Fruit fly (Drosophila melanogaster) whole organism, adult: ENCODE data around the gene CG8833.

Experiments used
- CG11617 ChIP-seq: fragments of 200-800 bp; sonication (Bioruptor generic); optimal IDR thresholded peaks from 2 replicates; lab custom pipeline; 2017; ENCODE audit warnings: mild to moderate bottlenecking, missing biosample characterization, missing genetic modification reagents, missing genetic modification characterization
- CG14711 ChIP-seq: fragments of 200-800 bp; sonication (Bioruptor generic); optimal IDR thresholded peaks from 2 replicates; lab custom pipeline; 2018; ENCODE audit warnings: missing biosample characterization, mild to moderate bottlenecking, missing genetic modification characterization, moderate library complexity
- Crg-1 ChIP-seq: fragments of 200-800 bp; sonication (Bioruptor generic); optimal IDR thresholded peaks from 2 replicates; lab custom pipeline; 2016; ENCODE audit warnings: missing biosample characterization, missing genetic modification characterization
- Hr96 ChIP-seq: fragments of 200-800 bp; sonication (Bioruptor generic); optimal IDR thresholded peaks from 2 replicates; lab custom pipeline; 2016; ENCODE audit warnings: missing biosample characterization, missing genetic modification characterization
- bab1 ChIP-seq: fragments of 200-800 bp; sonication (Bioruptor generic); optimal IDR thresholded peaks from 3 replicates; lab custom pipeline; 2019; ENCODE audit warnings: missing biosample characterization, mild to moderate bottlenecking, missing genetic modification characterization, moderate library complexity
- cnc ChIP-seq, 2 experiments: fragments of >200 bp; optimal IDR thresholded peaks; 2 replicates each; lab custom pipeline; 2017
- kay ChIP-seq: fragments of 200-800 bp; sonication (Bioruptor generic); peaks from one replicate; lab custom pipeline; 2016; ENCODE audit warnings: missing biosample characterization, missing genetic modification characterization, borderline replicate concordance
- tj ChIP-seq: fragments of 200-800 bp; sonication (Bioruptor generic); optimal IDR thresholded peaks from 3 replicates; lab custom pipeline; 2017; ENCODE audit warnings: missing biosample characterization, mild to moderate bottlenecking, missing genetic modification characterization, moderate library complexity

DNA sequence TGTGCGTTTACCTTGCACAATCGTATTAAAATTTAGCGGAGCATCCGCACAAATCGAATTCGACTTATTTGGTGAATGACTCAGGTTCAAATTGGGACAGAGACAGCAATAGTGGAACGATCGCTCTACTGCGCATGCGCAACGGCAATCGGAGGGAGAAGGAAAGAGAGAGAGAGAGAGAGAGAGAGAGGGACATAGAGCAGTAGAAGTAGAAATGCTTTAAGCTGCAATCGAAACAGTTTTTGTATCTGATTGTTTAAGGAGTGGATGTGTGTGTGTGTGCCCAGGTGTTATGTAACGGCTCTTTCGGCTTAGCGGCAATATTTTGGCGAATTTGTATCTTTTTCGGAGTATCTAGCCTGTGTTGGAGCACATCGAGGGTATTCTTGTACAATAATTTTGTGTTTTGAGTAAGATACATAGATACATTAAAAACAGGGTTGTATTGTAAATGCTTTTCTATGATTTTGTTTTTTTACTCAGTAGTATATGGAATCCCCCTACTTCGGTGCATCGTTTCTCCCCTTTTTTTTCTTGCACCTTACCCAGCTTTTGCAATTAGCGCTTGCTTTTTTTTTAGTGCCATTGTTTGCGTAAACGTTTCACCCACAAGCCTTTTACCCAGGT lies 20.8 kb upstream of the CG8833 start:
- TF ChIP-seq CG14711, result no peak
- no peak for TF ChIP-seq CG11617
- TF ChIP-seq bab1, result no peak
- no peak for TF ChIP-seq kay (GFP tag; lab: Kevin White, UChicago)
- no peak for TF ChIP-seq Hr96 (GFP tag; lab: Kevin White, UChicago)
- peak; percentile 7 for TF ChIP-seq tj
- no peak for TF ChIP-seq Crg-1
- TF ChIP-seq cnc (optimal IDR thresholded peaks at IDR 0.05; lab: Kevin White, UChicago), result no peak
